Worm (Caenorhabditis elegans) whole organism, young adult: ENCODE results near the gene Y54E2A.10.

Source experiments
- B0019.2 ChIP-seq: fragments of 200-800 bp; sonication (Bioruptor generic); conservative IDR thresholded peaks from 2 replicates; pipeline ENCODE4 v1.3.6; 2022; ENCODE audit warnings: missing genetic modification reagents, missing genetic modification characterization, missing compliant biosample characterization
- F23B12.7 ChIP-seq: sonication (generic microtip); optimal IDR thresholded peaks from 2 replicates; lab custom pipeline; 2017; ENCODE audit warnings: missing genetic modification characterization, mild to moderate bottlenecking, missing compliant biosample characterization, antibody characterized with exemption, moderate library complexity; ENCODE audit not compliant: insufficient read depth
- F33H1.4 ChIP-seq: fragments of 200-800 bp; sonication (Bioruptor generic); IDR thresholded peaks from 2 replicates; pipeline ENCODE4 v1.3.6; 2022; ENCODE audit warnings: missing genetic modification reagents, missing genetic modification characterization, missing compliant biosample characterization
- F57C9.4 ChIP-seq: sonication (generic microtip); optimal IDR thresholded peaks from 2 replicates; lab custom pipeline; 2017; ENCODE audit warnings: mild to moderate bottlenecking, missing genetic modification characterization, missing compliant biosample characterization
- T26A5.8 ChIP-seq: sonication (generic microtip); optimal IDR thresholded peaks from 2 replicates; lab custom pipeline; 2016; ENCODE audit warnings: missing genetic modification characterization, missing compliant biosample characterization
- Y95B8A.8 ChIP-seq: fragments of 200-800 bp; sonication (Bioruptor generic); IDR thresholded peaks from 2 replicates; pipeline ENCODE4 v1.3.6; 2022; ENCODE audit warnings: missing genetic modification reagents, missing genetic modification characterization, missing compliant biosample characterization
- ZK185.1 ChIP-seq: sonication (generic microtip); optimal IDR thresholded peaks from 2 replicates; lab custom pipeline; 2016; ENCODE audit warnings: mild to moderate bottlenecking, missing genetic modification characterization, missing compliant biosample characterization; ENCODE audit not compliant: poor library complexity, severe bottlenecking
- akir-1 ChIP-seq: fragments of 200-800 bp; sonication (Bioruptor generic); optimal IDR thresholded peaks from 2 replicates; lab custom pipeline; 2018; ENCODE audit warnings: mild to moderate bottlenecking, missing genetic modification characterization, moderate library complexity, missing compliant biosample characterization
- attf-6 ChIP-seq: fragments of 200-800 bp; sonication (Bioruptor generic); IDR thresholded peaks from 2 replicates; pipeline ENCODE4 v1.3.6; 2022; ENCODE audit warnings: missing genetic modification reagents, missing genetic modification characterization, missing compliant biosample characterization
- cebp-2 ChIP-seq: fragments of 200-800 bp; sonication (Bioruptor generic); IDR thresholded peaks from 2 replicates; pipeline ENCODE4 v1.3.6; 2022; ENCODE audit warnings: missing genetic modification characterization, missing compliant biosample characterization
- ceh-27 ChIP-seq: fragments of 200-800 bp; sonication (Bioruptor generic); optimal IDR thresholded peaks from 2 replicates; lab custom pipeline; 2018; ENCODE audit warnings: mild to moderate bottlenecking, missing genetic modification characterization, moderate library complexity, missing compliant biosample characterization
- ceh-91 ChIP-seq: fragments of 200-800 bp; sonication (Bioruptor generic); IDR thresholded peaks from 2 replicates; pipeline ENCODE4 v1.3.6; 2022; ENCODE audit warnings: missing genetic modification reagents, missing genetic modification characterization, missing compliant biosample characterization
- dox-1 ChIP-seq: fragments of 200-800 bp; sonication (Bioruptor generic); IDR thresholded peaks from 2 replicates; pipeline ENCODE4 v1.3.6; 2022; ENCODE audit warnings: missing genetic modification reagents, missing genetic modification characterization, missing compliant biosample characterization
- ets-4 ChIP-seq: fragments of 200-800 bp; sonication (Bioruptor generic); optimal IDR thresholded peaks from 2 replicates; lab custom pipeline; 2018; ENCODE audit warnings: mild to moderate bottlenecking, missing genetic modification characterization, missing compliant biosample characterization
- hmg-20 ChIP-seq: fragments of 200-800 bp; sonication (Bioruptor generic); IDR thresholded peaks from 2 replicates; pipeline ENCODE4 v1.3.6; 2022; ENCODE audit warnings: missing genetic modification reagents, missing genetic modification characterization, missing compliant biosample characterization
- hrde-1 ChIP-seq: sonication (generic microtip); optimal IDR thresholded peaks from 2 replicates; lab custom pipeline; 2016; ENCODE audit warnings: missing genetic modification characterization, mild to moderate bottlenecking, missing compliant biosample characterization, moderate library complexity, missing genotype, missing genetic modification reagents, borderline replicate concordance
- let-607 ChIP-seq, 2 experiments: fragments of 200-800 bp in 1 of 2; sonication (Bioruptor generic) in 1 of 2; sonication (generic microtip) in 1 of 2; optimal IDR thresholded peaks; 2 replicates each; lab custom pipeline; 2016 to 2018; ENCODE audit warnings: mild to moderate bottlenecking in 2 of 2, missing compliant biosample characterization in 2 of 2, missing genetic modification characterization in 2 of 2, moderate library complexity in 2 of 2, missing genotype in 1 of 2
- lin-26 ChIP-seq: fragments of 200-800 bp; sonication (Bioruptor generic); IDR thresholded peaks from 2 replicates; pipeline ENCODE4 v1.3.6; 2022; ENCODE audit warnings: missing genetic modification reagents, missing genetic modification characterization, missing compliant biosample characterization
- lin-35 ChIP-seq, 3 experiments: fragments of 150-350 bp in 2 of 3; sonication (generic microtip) in 1 of 3; optimal IDR thresholded peaks; 2 replicates each; lab custom pipeline; 2014 to 2018; ENCODE audit warnings: missing biosample characterization in 3 of 3, missing genetic modification characterization in 3 of 3, missing genetic modification reagents in 3 of 3
- lin-40 ChIP-seq: sonication (generic microtip); optimal IDR thresholded peaks from 2 replicates; lab custom pipeline; 2016; ENCODE audit warnings: missing genetic modification characterization, mild to moderate bottlenecking, missing compliant biosample characterization, missing genotype, missing genetic modification reagents
- madf-3 ChIP-seq: fragments of 200-800 bp; sonication (Bioruptor generic); IDR thresholded peaks from 2 replicates; pipeline ENCODE4 v1.3.6; 2022; ENCODE audit warnings: missing genetic modification reagents, missing genetic modification characterization, missing compliant biosample characterization
- mes-4 ChIP-seq: sonication (generic microtip); optimal IDR thresholded peaks from 2 replicates; lab custom pipeline; 2016; ENCODE audit warnings: missing genotype, missing genetic modification characterization, missing compliant biosample characterization
- nfya-2 ChIP-seq: fragments of 200-800 bp; sonication (Bioruptor generic); IDR thresholded peaks from 2 replicates; pipeline ENCODE4 v1.3.6; 2022; ENCODE audit warnings: missing genetic modification reagents, missing genetic modification characterization, missing compliant biosample characterization
- nhr-80 ChIP-seq: sonication (generic microtip); optimal IDR thresholded peaks from 2 replicates; lab custom pipeline; 2016; ENCODE audit warnings: missing genetic modification characterization, missing compliant biosample characterization
- nhr-90 ChIP-seq: sonication (generic microtip); optimal IDR thresholded peaks from 2 replicates; lab custom pipeline; 2016; ENCODE audit warnings: missing genotype, mild to moderate bottlenecking, missing genetic modification characterization, missing compliant biosample characterization
- pha-4 ChIP-seq: fragments of 150-350 bp; sonication (generic microtip); optimal IDR thresholded peaks from 2 replicates; lab custom pipeline; 2014; ENCODE audit warnings: missing biosample characterization, missing genetic modification reagents, missing genetic modification characterization
- rcor-1 ChIP-seq: fragments of 200-800 bp; sonication (Bioruptor generic); IDR thresholded peaks from 2 replicates; pipeline ENCODE4 v1.3.6; 2022; ENCODE audit warnings: missing genetic modification reagents, missing genetic modification characterization, missing compliant biosample characterization
- repo-1 ChIP-seq: sonication (generic microtip); optimal IDR thresholded peaks from 2 replicates; lab custom pipeline; 2017; ENCODE audit warnings: mild to moderate bottlenecking, missing genetic modification characterization, missing compliant biosample characterization
- sea-2 ChIP-seq: fragments of 200-800 bp; sonication (Bioruptor generic); IDR thresholded peaks from 2 replicates; pipeline ENCODE4 v1.3.6; 2022; ENCODE audit warnings: missing genetic modification characterization, missing compliant biosample characterization
- snpc-1.1 ChIP-seq: sonication (generic microtip); optimal IDR thresholded peaks from 2 replicates; lab custom pipeline; 2017; ENCODE audit warnings: missing genetic modification characterization, mild to moderate bottlenecking, missing compliant biosample characterization, antibody characterized with exemption, moderate library complexity, missing genotype, missing genetic modification reagents; ENCODE audit not compliant: insufficient read depth
- snpc-4 ChIP-seq, 5 experiments: fragments of 150-350 bp in 1 of 5; sonication (generic microtip) in 4 of 5; optimal IDR thresholded peaks; 2 replicates each; lab custom pipeline; 2014 to 2018; ENCODE audit warnings: missing genetic modification characterization in 5 of 5, missing biosample characterization in 3 of 5, antibody characterized with exemption in 2 of 5, mild to moderate bottlenecking in 2 of 5, missing compliant biosample characterization in 2 of 5, missing genotype in 2 of 5, moderate library complexity in 2 of 5, missing genetic modification reagents in 1 of 5
- tbx-9 ChIP-seq: sonication (generic microtip); optimal IDR thresholded peaks from 2 replicates; lab custom pipeline; 2016; ENCODE audit warnings: borderline replicate concordance, missing genetic modification characterization, inconsistent platforms, missing compliant biosample characterization
- ztf-18 ChIP-seq: sonication (generic microtip); optimal IDR thresholded peaks from 2 replicates; lab custom pipeline; 2016; ENCODE audit warnings: missing genotype, mild to moderate bottlenecking, missing genetic modification characterization, missing compliant biosample characterization
- ztf-26 ChIP-seq: sonication (generic microtip); optimal IDR thresholded peaks from 2 replicates; lab custom pipeline; 2017; ENCODE audit warnings: missing genetic modification characterization, missing compliant biosample characterization

The Y54E2A.10 gene

DNA sequence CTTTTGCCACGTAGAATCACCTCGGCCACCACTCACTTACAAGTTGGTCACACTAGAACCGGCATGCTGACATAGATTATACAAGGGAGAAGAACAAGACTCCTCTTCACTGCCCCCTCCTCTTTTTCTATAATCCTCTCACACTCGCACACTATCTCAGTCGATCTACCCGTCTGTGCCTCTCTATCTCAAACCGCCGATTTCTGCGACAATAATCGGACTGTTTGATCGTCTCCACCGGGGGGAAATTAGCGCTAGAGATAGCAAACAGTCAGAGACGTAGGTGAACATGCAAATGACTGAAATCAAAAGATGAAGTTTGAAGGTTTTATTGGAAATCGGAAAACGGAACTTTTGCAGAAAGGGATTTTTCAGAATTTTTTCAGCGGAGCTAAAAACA, 31.6 kb downstream of the Y54E2A.10 start (continued):
- peak; percentile 9 for TF ChIP-seq repo-1 (tag; lab: Kevin White, UChicago)
- TF ChIP-seq Y95B8A.8 (GFP tag; lab: Robert Waterston, UW): no peak
- TF ChIP-seq madf-3: no peak
- no peak for TF ChIP-seq snpc-1.1
- no peak for TF ChIP-seq sea-2 (GFP tag; lab: Robert Waterston, UW)
- TF ChIP-seq B0019.2 (GFP tag; lab: Robert Waterston, UW): no peak
- TF ChIP-seq snpc-4 (GFP tag; optimal IDR thresholded peaks at IDR 0.05; lab: Kevin White, UChicago): no peak
- TF ChIP-seq snpc-4 (tag; optimal IDR thresholded peaks at IDR 0.05; lab: Kevin White, UChicago): peak in 3 of 4 experiments; percentile 18 to 56 (median 20)
- peak; percentile 57 for TF ChIP-seq ceh-27 (GFP tag; lab: Kevin White, UChicago)
- TF ChIP-seq ets-4: peak; percentile 4
- TF ChIP-seq F57C9.4 (tag; lab: Kevin White, UChicago): no peak
- TF ChIP-seq ztf-18 (tag; lab: Kevin White, UChicago): no peak

DNA sequence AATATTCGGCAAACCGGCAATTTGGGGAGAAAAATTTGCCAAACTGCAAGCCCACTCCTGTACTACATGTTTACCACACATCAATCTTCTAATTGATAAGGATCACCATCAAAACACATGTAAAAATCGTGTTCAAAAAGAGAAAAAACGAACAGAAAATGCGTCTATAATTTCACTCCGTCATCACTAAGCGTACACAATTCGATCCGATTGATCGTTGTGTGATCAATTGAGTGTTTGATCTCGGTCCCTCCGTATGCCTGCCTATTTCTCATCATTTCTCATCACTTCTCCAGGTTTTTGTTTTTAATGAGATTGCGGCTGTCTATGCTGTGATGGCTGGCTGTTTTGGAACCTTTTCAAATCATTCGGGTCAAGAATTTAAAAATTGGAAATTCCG, 34.6 kb downstream of the Y54E2A.10 start:
- no peak for TF ChIP-seq F23B12.7 (tag; lab: Kevin White, UChicago)
- TF ChIP-seq lin-35 (GFP tag; optimal IDR thresholded peaks at IDR 0.05; lab: Kevin White, UChicago): no peak
- no peak for TF ChIP-seq let-607 (tag; optimal IDR thresholded peaks at IDR 0.05; lab: Kevin White, UChicago)
- TF ChIP-seq hrde-1: no peak
- TF ChIP-seq nhr-90 (tag; lab: Kevin White, UChicago): no peak
- TF ChIP-seq nfya-2 (GFP tag; lab: Robert Waterston, UW): no peak
- TF ChIP-seq sea-2 (GFP tag; lab: Robert Waterston, UW): no peak
- no peak for TF ChIP-seq akir-1 (GFP tag; lab: Kevin White, UChicago)
- TF ChIP-seq pha-4 (tag; lab: Kevin White, UChicago): no peak
- no peak for TF ChIP-seq F33H1.4 (GFP tag; lab: Robert Waterston, UW)
- no peak for TF ChIP-seq tbx-9 (tag; lab: Kevin White, UChicago)
- no peak for TF ChIP-seq ZK185.1
- no peak for TF ChIP-seq T26A5.8 (tag; lab: Kevin White, UChicago)
- TF ChIP-seq attf-6: no peak
- TF ChIP-seq hmg-20 (GFP tag; lab: Robert Waterston, UW): no peak
- no peak for TF ChIP-seq rcor-1 (GFP tag; lab: Robert Waterston, UW)
- no peak for TF ChIP-seq nhr-80 (tag; lab: Kevin White, UChicago)
- no peak for TF ChIP-seq cebp-2 (GFP tag; lab: Robert Waterston, UW)

DNA sequence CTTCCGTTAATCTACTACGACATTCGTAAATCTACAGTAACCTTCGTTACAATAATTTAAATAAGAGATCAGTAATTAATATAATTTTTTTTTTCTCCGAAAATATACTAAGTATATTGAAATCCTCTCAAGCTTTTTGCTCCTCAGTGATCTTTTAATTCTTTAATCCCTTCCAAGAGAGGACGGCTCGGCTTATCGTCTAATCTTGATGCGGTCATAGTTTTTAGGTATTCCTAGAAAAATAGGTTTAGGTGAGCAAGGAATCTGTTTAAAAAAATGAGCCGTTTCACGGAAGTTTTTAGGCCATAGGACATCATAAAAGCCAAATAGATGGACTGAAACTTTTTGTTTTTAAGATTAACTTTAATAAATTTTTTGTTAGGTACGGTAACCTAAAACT, 41.2 kb downstream of the Y54E2A.10 start:
- no peak for TF ChIP-seq ceh-91 (GFP tag; lab: Robert Waterston, UW)

DNA sequence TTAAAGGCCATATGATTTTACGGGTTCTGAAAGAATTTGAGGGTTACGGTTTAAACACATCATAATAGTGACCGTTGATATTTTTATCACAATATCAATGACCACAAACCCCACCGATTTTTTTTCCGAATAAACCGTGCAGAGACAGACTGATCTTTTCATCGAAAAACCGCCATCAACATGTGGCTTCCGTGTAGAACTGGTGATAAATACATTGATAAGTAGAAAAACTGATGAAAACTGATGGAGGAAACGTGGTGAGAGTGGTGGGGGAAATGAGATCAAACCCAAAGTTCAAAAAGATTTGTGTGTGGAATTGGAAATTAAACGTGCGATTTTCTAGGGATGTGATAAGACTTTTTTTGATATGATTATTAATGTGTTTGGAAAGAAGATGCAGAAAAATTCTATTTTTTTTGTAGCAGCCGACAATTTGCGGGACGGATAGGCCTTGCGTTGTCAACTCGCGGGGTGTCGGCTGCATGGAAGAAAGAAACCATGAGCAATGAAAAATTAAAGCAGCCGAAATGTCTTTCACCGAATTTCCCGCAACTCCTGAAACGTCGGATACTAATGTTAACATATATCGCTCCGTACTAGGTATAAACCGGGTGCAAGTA, 47.9 kb downstream of the Y54E2A.10 start:
- TF ChIP-seq lin-40 (tag; lab: Kevin White, UChicago) (peak; percentile 51), nhr-80 (tag; lab: Kevin White, UChicago) (peak; percentile 46), ztf-26 (tag; lab: Kevin White, UChicago) (peak; percentile 16), ceh-27 (GFP tag; lab: Kevin White, UChicago) (no peak), F57C9.4 (tag; lab: Kevin White, UChicago) (no peak), snpc-4 (GFP tag; optimal IDR thresholded peaks at IDR 0.05; lab: Kevin White, UChicago) (no peak), snpc-4 (tag; optimal IDR thresholded peaks at IDR 0.05; lab: Kevin White, UChicago) (peak in 3 of 4 experiments; percentile 47 to 76 (median 59)), hrde-1 (no peak), lin-26 (no peak), mes-4 (no peak), dox-1 (GFP tag; lab: Robert Waterston, UW) (no peak)
